Fruit fly (Drosophila melanogaster) whole organism, embryonic: ENCODE results near the gene Bfc.

Experiments
- Bgb ChIP-seq: fragments of 200-800 bp; sonication (Bioruptor generic); IDR thresholded peaks from 2 replicates; pipeline ENCODE4 v1.3.6; 2022; ENCODE audit warnings: missing biosample characterization, missing genetic modification characterization; ENCODE audit not compliant: partially characterized antibody
- C15 ChIP-seq: fragments of 200-800 bp; sonication (Bioruptor generic); IDR thresholded peaks from 3 replicates; pipeline ENCODE4 v1.3.6; 2022; ENCODE audit warnings: missing biosample characterization, missing genetic modification characterization
- CG10565 ChIP-seq: fragments of 200-800 bp; sonication (Bioruptor generic); optimal IDR thresholded peaks from 3 replicates; lab custom pipeline; 2016; ENCODE audit warnings: missing biosample characterization, mild to moderate bottlenecking, missing genetic modification characterization
- CG10654 ChIP-seq: fragments of 200-800 bp; sonication (Bioruptor generic); optimal IDR thresholded peaks from 2 replicates; lab custom pipeline; 2016; ENCODE audit warnings: missing biosample characterization, missing genetic modification characterization
- CG10979 ChIP-seq: fragments of 200-800 bp; sonication (Bioruptor generic); optimal IDR thresholded peaks from 2 replicates; lab custom pipeline; 2018; ENCODE audit warnings: missing biosample characterization, mild to moderate bottlenecking, missing genetic modification characterization, moderate library complexity
- CG12219 ChIP-seq: fragments of 200-800 bp; sonication (Bioruptor generic); optimal IDR thresholded peaks from 3 replicates; lab custom pipeline; 2018; ENCODE audit warnings: missing biosample characterization, mild to moderate bottlenecking, missing genetic modification characterization
- CG12391 ChIP-seq: fragments of 200-800 bp; sonication (Bioruptor generic); optimal IDR thresholded peaks from 3 replicates; lab custom pipeline; 2018; ENCODE audit warnings: missing biosample characterization, mild to moderate bottlenecking, missing genetic modification characterization, moderate library complexity
- CG14441 ChIP-seq: fragments of 200-800 bp; sonication (Bioruptor generic); IDR thresholded peaks from 2 replicates; pipeline ENCODE4 v1.3.6; 2022; ENCODE audit warnings: missing biosample characterization, missing genetic modification characterization
- CG14860 ChIP-seq: fragments of 200-800 bp; sonication (Bioruptor generic); IDR thresholded peaks from 3 replicates; pipeline ENCODE4 v1.3.6; 2022; ENCODE audit warnings: missing biosample characterization, missing genetic modification characterization; ENCODE audit not compliant: partially characterized antibody
- CG15514 ChIP-seq: fragments of 200-800 bp; sonication (Bioruptor generic); optimal IDR thresholded peaks from 3 replicates; lab custom pipeline; 2017; ENCODE audit warnings: missing biosample characterization, missing genetic modification characterization, mild to moderate bottlenecking, moderate library complexity, missing genetic modification reagents
- CG16779 ChIP-seq: fragments of 200-800 bp; sonication (Bioruptor generic); IDR thresholded peaks from 2 replicates; pipeline ENCODE4 v1.3.6; 2022; ENCODE audit warnings: missing biosample characterization, missing genetic modification characterization
- CG17361 ChIP-seq: fragments of 200-800 bp; sonication (Bioruptor generic); IDR thresholded peaks from 3 replicates; pipeline ENCODE4 v1.3.6; 2022; ENCODE audit warnings: missing biosample characterization, missing genetic modification characterization
- CG2129 ChIP-seq: fragments of 200-800 bp; sonication (Bioruptor generic); IDR thresholded peaks from 2 replicates; pipeline ENCODE4 v1.3.6; 2022; ENCODE audit warnings: missing biosample characterization, missing genetic modification characterization; ENCODE audit not compliant: partially characterized antibody
- CG30431 ChIP-seq: fragments of 200-800 bp; sonication (Bioruptor generic); optimal IDR thresholded peaks from 2 replicates; lab custom pipeline; 2017; ENCODE audit warnings: missing biosample characterization, missing genetic modification characterization
- CG3847 ChIP-seq: fragments of 200-800 bp; sonication (Bioruptor generic); IDR thresholded peaks from 2 replicates; pipeline ENCODE4 v1.3.6; 2022; ENCODE audit warnings: missing biosample characterization, missing genetic modification characterization
- CG5180 ChIP-seq: fragments of 200-800 bp; sonication (Bioruptor generic); optimal IDR thresholded peaks from 3 replicates; lab custom pipeline; 2017; ENCODE audit warnings: missing biosample characterization, missing genetic modification characterization, mild to moderate bottlenecking, moderate library complexity, missing genetic modification reagents
- CG6683 ChIP-seq: fragments of 200-800 bp; sonication (Bioruptor generic); optimal IDR thresholded peaks from 2 replicates; lab custom pipeline; 2017; ENCODE audit warnings: missing biosample characterization, mild to moderate bottlenecking, missing genetic modification characterization, missing genetic modification reagents
- CG6813 ChIP-seq: fragments of 200-800 bp; sonication (Bioruptor generic); optimal IDR thresholded peaks from 2 replicates; lab custom pipeline; 2017; ENCODE audit warnings: missing biosample characterization, missing genetic modification characterization, mild to moderate bottlenecking, moderate library complexity, missing genetic modification reagents
- CG7372 ChIP-seq: fragments of 200-800 bp; sonication (Bioruptor generic); IDR thresholded peaks from 2 replicates; pipeline ENCODE4 v1.3.6; 2022; ENCODE audit warnings: missing biosample characterization, missing genetic modification characterization
- CG8388 ChIP-seq: fragments of 200-800 bp; sonication (Bioruptor generic); optimal IDR thresholded peaks from 2 replicates; lab custom pipeline; 2019; ENCODE audit warnings: missing biosample characterization, mild to moderate bottlenecking, missing genetic modification characterization, moderate library complexity
- Dfd ChIP-seq, 2 experiments: fragments of >200 bp; optimal IDR thresholded peaks; 2 replicates each; lab custom pipeline; 2017; ENCODE audit warnings: missing biosample characterization in 2 of 2, missing genetic modification characterization in 2 of 2
- Ets97D ChIP-seq: fragments of 200-800 bp; sonication (Bioruptor generic); optimal IDR thresholded peaks from 3 replicates; lab custom pipeline; 2016; ENCODE audit warnings: missing biosample characterization, missing genetic modification characterization
- GATAe ChIP-seq: fragments of 200-800 bp; sonication (Bioruptor generic); conservative IDR thresholded peaks from 2 replicates; pipeline ENCODE4 v1.3.6; 2022; ENCODE audit warnings: missing biosample characterization, missing genetic modification characterization
- HmgZ ChIP-seq: fragments of 200-800 bp; sonication (Bioruptor generic); optimal IDR thresholded peaks from 2 replicates; lab custom pipeline; 2018; ENCODE audit warnings: missing biosample characterization, mild to moderate bottlenecking, missing genetic modification characterization
- Hr39 ChIP-seq: fragments of >200 bp; optimal IDR thresholded peaks from 2 replicates; lab custom pipeline; 2017
- Jarid2 ChIP-seq: fragments of 200-800 bp; sonication (Bioruptor generic); optimal IDR thresholded peaks from 3 replicates; lab custom pipeline; 2017; ENCODE audit warnings: mild to moderate bottlenecking, missing biosample characterization, missing genetic modification reagents, missing genetic modification characterization
- Lim3 ChIP-seq: fragments of 200-800 bp; sonication (Bioruptor generic); IDR thresholded peaks from 2 replicates; pipeline ENCODE4 v1.3.6; 2022; ENCODE audit warnings: missing biosample characterization, missing genetic modification characterization
- Oli ChIP-seq: fragments of 200-800 bp; sonication (Bioruptor generic); optimal IDR thresholded peaks from 2 replicates; lab custom pipeline; 2018; ENCODE audit warnings: missing biosample characterization, mild to moderate bottlenecking, missing genetic modification characterization, moderate library complexity
- Side ChIP-seq: fragments of 200-800 bp; sonication (Bioruptor generic); optimal IDR thresholded peaks from 2 replicates; lab custom pipeline; 2016; ENCODE audit warnings: missing biosample characterization, missing genetic modification characterization
- Sry-δ ChIP-seq: fragments of 200-800 bp; sonication (Bioruptor generic); optimal IDR thresholded peaks from 2 replicates; lab custom pipeline; 2016; ENCODE audit warnings: missing biosample characterization, missing genetic modification characterization
- Vsx1 ChIP-seq: fragments of 200-800 bp; sonication (Bioruptor generic); optimal IDR thresholded peaks from 2 replicates; lab custom pipeline; 2017; ENCODE audit warnings: missing biosample characterization, mild to moderate bottlenecking, missing genetic modification characterization, missing genetic modification reagents
- bowl ChIP-seq: fragments of 200-800 bp; sonication (Bioruptor generic); IDR thresholded peaks from 2 replicates; pipeline ENCODE4 v1.3.6; 2022; ENCODE audit warnings: missing biosample characterization, missing genetic modification characterization
- cato ChIP-seq: fragments of 200-800 bp; sonication (Bioruptor generic); optimal IDR thresholded peaks from 2 replicates; lab custom pipeline; 2016; ENCODE audit warnings: missing biosample characterization, missing genetic modification characterization, borderline replicate concordance
- chinmo ChIP-seq: fragments of 200-800 bp; sonication (Bioruptor generic); IDR thresholded peaks from 4 replicates; pipeline ENCODE4 v1.3.6; 2022; ENCODE audit warnings: missing biosample characterization, missing genetic modification characterization; ENCODE audit not compliant: partially characterized antibody
- crc ChIP-seq: fragments of 200-800 bp; sonication (Bioruptor generic); optimal IDR thresholded peaks from 2 replicates; lab custom pipeline; 2016; ENCODE audit warnings: missing biosample characterization, missing genetic modification characterization
- dmrt99B ChIP-seq: fragments of 200-800 bp; sonication (Bioruptor generic); optimal IDR thresholded peaks from 2 replicates; lab custom pipeline; 2018; ENCODE audit warnings: missing biosample characterization, mild to moderate bottlenecking, missing genetic modification characterization, moderate library complexity
- emc ChIP-seq: fragments of 200-800 bp; sonication (Bioruptor generic); optimal IDR thresholded peaks from 2 replicates; lab custom pipeline; 2016; ENCODE audit warnings: missing biosample characterization, missing genetic modification characterization
- gt ChIP-seq: fragments of 200-800 bp; sonication (Bioruptor generic); IDR thresholded peaks from 2 replicates; pipeline ENCODE4 v1.3.6; 2022; ENCODE audit warnings: missing biosample characterization, missing genetic modification characterization
- h ChIP-seq: fragments of >200 bp; optimal IDR thresholded peaks from 2 replicates; lab custom pipeline; 2017
- hbn ChIP-seq: fragments of 200-800 bp; sonication (Bioruptor generic); IDR thresholded peaks from 2 replicates; pipeline ENCODE4 v1.3.6; 2022; ENCODE audit warnings: missing biosample characterization, missing genetic modification characterization; ENCODE audit not compliant: partially characterized antibody
- mam ChIP-seq: fragments of 200-800 bp; sonication (Bioruptor generic); optimal IDR thresholded peaks from 3 replicates; lab custom pipeline; 2016; ENCODE audit warnings: missing biosample characterization, missing genetic modification characterization
- nau ChIP-seq: fragments of 200-800 bp; sonication (Bioruptor generic); optimal IDR thresholded peaks from 3 replicates; lab custom pipeline; 2017; ENCODE audit warnings: missing biosample characterization, mild to moderate bottlenecking, missing genetic modification characterization, missing genetic modification reagents
- pfk ChIP-seq: fragments of 200-800 bp; sonication (Bioruptor generic); optimal IDR thresholded peaks from 2 replicates; lab custom pipeline; 2018; ENCODE audit warnings: missing biosample characterization, mild to moderate bottlenecking, missing genetic modification characterization, moderate library complexity
- pho ChIP-seq: fragments of 200-800 bp; sonication (Bioruptor generic); optimal IDR thresholded peaks from 2 replicates; lab custom pipeline; 2016; ENCODE audit warnings: missing biosample characterization, missing genetic modification characterization
- pita ChIP-seq: fragments of 200-800 bp; sonication (Bioruptor generic); optimal IDR thresholded peaks from 2 replicates; lab custom pipeline; 2017; ENCODE audit warnings: missing biosample characterization, mild to moderate bottlenecking, missing genetic modification characterization
- row ChIP-seq: fragments of 200-800 bp; sonication (Bioruptor generic); IDR thresholded peaks from 3 replicates; pipeline ENCODE4 v1.3.6; 2022; ENCODE audit warnings: missing biosample characterization, missing genetic modification characterization
- so ChIP-seq: fragments of 200-800 bp; sonication (Bioruptor generic); IDR thresholded peaks from 3 replicates; pipeline ENCODE4 v1.3.6; 2022; ENCODE audit warnings: missing biosample characterization, missing genetic modification characterization
- tio ChIP-seq: fragments of 200-800 bp; sonication (Bioruptor generic); optimal IDR thresholded peaks from 2 replicates; lab custom pipeline; 2017; ENCODE audit warnings: missing biosample characterization, missing genetic modification characterization, inconsistent platforms
- vnd ChIP-seq: fragments of 200-800 bp; sonication (Bioruptor generic); IDR thresholded peaks from 3 replicates; pipeline ENCODE4 v1.3.6; 2022; ENCODE audit warnings: missing biosample characterization, missing genetic modification characterization; ENCODE audit not compliant: partially characterized antibody
- wek ChIP-seq: fragments of 200-800 bp; sonication (Bioruptor generic); optimal IDR thresholded peaks from 3 replicates; lab custom pipeline; 2018; ENCODE audit warnings: missing biosample characterization, mild to moderate bottlenecking, missing genetic modification characterization, moderate library complexity
- zf30C ChIP-seq: fragments of 200-800 bp; sonication (Bioruptor generic); optimal IDR thresholded peaks from 3 replicates; lab custom pipeline; 2018; ENCODE audit warnings: missing biosample characterization, mild to moderate bottlenecking, missing genetic modification characterization

The Bfc gene

DNA sequence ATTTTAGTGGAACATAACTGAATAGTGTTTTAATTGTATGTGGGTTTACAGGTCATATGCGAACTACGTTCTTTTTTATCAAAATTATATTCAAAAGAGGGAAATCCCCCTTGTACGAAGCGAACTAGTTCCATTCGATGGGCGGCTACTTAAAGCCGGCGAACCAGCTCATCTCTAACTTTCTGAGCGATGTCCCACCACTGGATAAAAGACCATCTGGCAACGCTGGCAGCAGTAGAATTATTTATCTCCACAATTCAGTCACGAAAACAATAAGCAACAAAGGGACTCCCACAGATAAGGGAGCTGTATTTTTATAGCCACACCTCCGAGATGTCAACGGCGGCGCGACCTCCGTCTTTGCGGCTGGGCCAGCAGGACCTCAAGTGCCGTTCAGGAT lies 45.2 kb downstream of the Bfc start, which contains the start of gene Rabex-5 (continued):
- TF ChIP-seq hbn (GFP tag; lab: Robert Waterston, UW) (peak; percentile 78), bowl (GFP tag; lab: Robert Waterston, UW) (no peak), gt (GFP tag; lab: Robert Waterston, UW) (no peak), Side (GFP tag; lab: Kevin White, UChicago) (no peak), CG10979 (tag; lab: Kevin White, UChicago) (peak; percentile 9), HmgZ (peak; percentile 78), CG5180 (GFP tag; lab: Kevin White, UChicago) (no peak), mam (GFP tag; lab: Kevin White, UChicago) (peak; percentile 54), emc (no peak), GATAe (GFP tag; lab: Robert Waterston, UW) (no peak), CG16779 (GFP tag; lab: Robert Waterston, UW) (no peak), CG3847 (GFP tag; lab: Robert Waterston, UW) (peak; percentile 65), C15 (GFP tag; lab: Robert Waterston, UW) (no peak), CG10654 (peak; percentile 31), CG8388 (GFP tag; lab: Kevin White, UChicago) (no peak), cato (GFP tag; lab: Kevin White, UChicago) (no peak), CG6683 (GFP tag; lab: Kevin White, UChicago) (no peak), so (GFP tag; lab: Robert Waterston, UW) (no peak), CG2129 (GFP tag; lab: Robert Waterston, UW) (peak; percentile 41; the same call in 1 of the 2 replicates), zf30C (no peak), CG17361 (no peak), Jarid2 (no peak), CG7372 (GFP tag; lab: Robert Waterston, UW) (0 out of 2 replicates have a peak, but pooled peaks have one; percentile 13), CG14441 (no peak), CG15514 (GFP tag; lab: Kevin White, UChicago) (peak; percentile 100), dmrt99B (tag; lab: Kevin White, UChicago) (no peak), h (lab: Kevin White, UChicago) (no peak), nau (GFP tag; lab: Kevin White, UChicago) (no peak), CG10565 (GFP tag; lab: Kevin White, UChicago) (no peak), Ets97D (GFP tag; lab: Kevin White, UChicago) (peak; percentile 63), wek (GFP tag; lab: Kevin White, UChicago) (no peak), CG6813 (no peak), CG12391 (peak; percentile 43), tio (GFP tag; lab: Kevin White, UChicago) (no peak), pho (GFP tag; lab: Kevin White, UChicago) (peak; percentile 33), CG14860 (GFP tag; lab: Robert Waterston, UW) (peak; percentile 53; the same call in 2 of the 3 replicates), pita (GFP tag; lab: Kevin White, UChicago) (no peak), pfk (GFP tag; lab: Kevin White, UChicago) (no peak), chinmo (GFP tag; lab: Robert Waterston, UW) (0 out of 4 replicates have a peak, but pooled peaks have one; percentile 15), Lim3 (GFP tag; lab: Robert Waterston, UW) (no peak), Vsx1 (GFP tag; lab: Kevin White, UChicago) (no peak), CG12219 (GFP tag; lab: Kevin White, UChicago) (no peak), Sry-δ (peak; percentile 97), CG30431 (GFP tag; lab: Kevin White, UChicago) (no peak), Hr39 (lab: Kevin White, UChicago) (no peak), row (GFP tag; lab: Robert Waterston, UW) (peak; percentile 88), Dfd (GFP tag; optimal IDR thresholded peaks at IDR 0.05; lab: Kevin White, UChicago) (no peak), Bgb (peak; percentile 90), vnd (GFP tag; lab: Robert Waterston, UW) (peak; percentile 73), crc (GFP tag; lab: Kevin White, UChicago) (no peak), Oli (no peak)
